Worm (Caenorhabditis elegans) whole organism, mixed stage, embryonic: Measurements from ENCODE around the gene C56G2.4.

Experiments
- M03D4.4 ChIP-seq: sonication (generic microtip); optimal IDR thresholded peaks from 2 replicates; lab custom pipeline; 2017; ENCODE audit warnings: mild to moderate bottlenecking, missing genetic modification characterization, missing compliant biosample characterization
- bed-3 ChIP-seq: fragments of 200-800 bp; sonication (Bioruptor generic); optimal IDR thresholded peaks from 3 replicates; lab custom pipeline; 2018; ENCODE audit warnings: mild to moderate bottlenecking, missing genetic modification characterization, moderate library complexity, missing compliant biosample characterization
- blmp-1 ChIP-seq: fragments of 150-350 bp; optimal IDR thresholded peaks from 2 replicates; lab custom pipeline; 2014; ENCODE audit warnings: missing biosample characterization, missing genetic modification characterization
- ceh-39 ChIP-seq: fragments of 150-350 bp; optimal IDR thresholded peaks from 2 replicates; lab custom pipeline; 2014; ENCODE audit warnings: missing biosample characterization, missing genetic modification characterization
- ceh-43 ChIP-seq: fragments of 200-800 bp; sonication (Bioruptor generic); optimal IDR thresholded peaks from 2 replicates; lab custom pipeline; 2018; ENCODE audit warnings: mild to moderate bottlenecking, missing genetic modification characterization, moderate library complexity, missing compliant biosample characterization
- ceh-83 ChIP-seq: fragments of 200-800 bp; sonication (Bioruptor generic); optimal IDR thresholded peaks from 2 replicates; lab custom pipeline; 2018; ENCODE audit warnings: mild to moderate bottlenecking, missing genetic modification characterization, missing compliant biosample characterization
- ces-1 ChIP-seq: fragments of 150-350 bp; optimal IDR thresholded peaks from 2 replicates; lab custom pipeline; 2014; ENCODE audit warnings: missing biosample characterization, missing genetic modification reagents, missing genetic modification characterization
- cnd-1 ChIP-seq: fragments of 200-800 bp; sonication (Bioruptor generic); optimal IDR thresholded peaks from 2 replicates; lab custom pipeline; 2018; ENCODE audit warnings: mild to moderate bottlenecking, missing genetic modification characterization, missing compliant biosample characterization
- drap-1 ChIP-seq: fragments of 200-800 bp; sonication (Bioruptor generic); optimal IDR thresholded peaks from 3 replicates; lab custom pipeline; 2018; ENCODE audit warnings: mild to moderate bottlenecking, missing genetic modification characterization, missing compliant biosample characterization
- elt-1 ChIP-seq: sonication (generic microtip); optimal IDR thresholded peaks from 2 replicates; lab custom pipeline; 2017; ENCODE audit warnings: missing genetic modification characterization, mild to moderate bottlenecking, missing compliant biosample characterization, antibody characterized with exemption, moderate library complexity, borderline replicate concordance; ENCODE audit not compliant: insufficient read depth
- elt-3 ChIP-seq: fragments of 150-350 bp; optimal IDR thresholded peaks from 2 replicates; lab custom pipeline; 2014; ENCODE audit warnings: missing biosample characterization, missing genetic modification characterization
- flh-1 ChIP-seq: fragments of 200-800 bp; sonication (Bioruptor generic); optimal IDR thresholded peaks from 2 replicates; lab custom pipeline; 2018; ENCODE audit warnings: mild to moderate bottlenecking, missing genetic modification characterization, moderate library complexity, missing compliant biosample characterization
- ham-2 ChIP-seq: fragments of 200-800 bp; sonication (Bioruptor generic); optimal IDR thresholded peaks from 2 replicates; lab custom pipeline; 2018; ENCODE audit warnings: mild to moderate bottlenecking, missing genetic modification characterization, missing compliant biosample characterization
- hlh-1 ChIP-seq: fragments of 150-350 bp; optimal IDR thresholded peaks from 2 replicates; lab custom pipeline; 2014; ENCODE audit warnings: missing biosample characterization, missing genetic modification reagents, missing genetic modification characterization
- lin-13 ChIP-seq: fragments of 150-350 bp; optimal IDR thresholded peaks from 2 replicates; lab custom pipeline; 2014; ENCODE audit warnings: missing biosample characterization, missing genetic modification characterization
- lsy-2 ChIP-seq: fragments of 150-350 bp; optimal IDR thresholded peaks from 2 replicates; lab custom pipeline; 2014; ENCODE audit warnings: missing biosample characterization, missing genetic modification characterization
- mab-5 ChIP-seq: fragments of 150-350 bp; optimal IDR thresholded peaks from 2 replicates; lab custom pipeline; 2014; ENCODE audit warnings: missing biosample characterization, missing genetic modification characterization
- mep-1 ChIP-seq: fragments of 150-350 bp; optimal IDR thresholded peaks from 2 replicates; lab custom pipeline; 2017; ENCODE audit warnings: missing biosample characterization, missing genetic modification reagents, missing genetic modification characterization, inconsistent platforms
- mls-2 ChIP-seq: sonication (generic microtip); optimal IDR thresholded peaks from 2 replicates; lab custom pipeline; 2016; ENCODE audit warnings: mild to moderate bottlenecking, missing genetic modification characterization, moderate library complexity, missing compliant biosample characterization
- nhr-2 ChIP-seq: fragments of 150-350 bp; optimal IDR thresholded peaks from 2 replicates; lab custom pipeline; 2014; ENCODE audit warnings: missing biosample characterization, missing genetic modification characterization
- nhr-237 ChIP-seq: fragments of 150-350 bp; optimal IDR thresholded peaks from 2 replicates; lab custom pipeline; 2014; ENCODE audit warnings: missing biosample characterization, missing genetic modification characterization
- nhr-76 ChIP-seq: sonication (generic microtip); optimal IDR thresholded peaks from 2 replicates; lab custom pipeline; 2017; ENCODE audit warnings: missing biosample characterization, missing genetic modification characterization
- pha-4 ChIP-seq: fragments of 150-350 bp; optimal IDR thresholded peaks from 2 replicates; lab custom pipeline; 2018; ENCODE audit warnings: missing biosample characterization, missing genetic modification reagents, missing genetic modification characterization
- sem-2 ChIP-seq: fragments of 200-800 bp; sonication (Bioruptor generic); optimal IDR thresholded peaks from 2 replicates; lab custom pipeline; 2018; ENCODE audit warnings: mild to moderate bottlenecking, missing genetic modification characterization, missing compliant biosample characterization
- snpc-4 ChIP-seq: fragments of 150-350 bp; optimal IDR thresholded peaks from 2 replicates; lab custom pipeline; 2014; ENCODE audit warnings: missing biosample characterization, missing genetic modification characterization
- sptf-1 ChIP-seq: sonication (generic microtip); optimal IDR thresholded peaks from 2 replicates; lab custom pipeline; 2017; ENCODE audit warnings: mild to moderate bottlenecking, missing genetic modification characterization, moderate library complexity, missing compliant biosample characterization
- unc-120 ChIP-seq: sonication (generic microtip); optimal IDR thresholded peaks from 2 replicates; lab custom pipeline; 2017; ENCODE audit warnings: missing genetic modification characterization, missing compliant biosample characterization; ENCODE audit not compliant: poor library complexity, severe bottlenecking
- unc-39 ChIP-seq: fragments of 150-350 bp; optimal IDR thresholded peaks from 2 replicates; lab custom pipeline; 2014; ENCODE audit warnings: missing biosample characterization, missing genetic modification characterization
- zip-8 ChIP-seq: fragments of 150-350 bp; optimal IDR thresholded peaks from 2 replicates; lab custom pipeline; 2014; ENCODE audit warnings: missing biosample characterization, missing genetic modification characterization
- ztf-11 ChIP-seq: fragments of 150-350 bp; optimal IDR thresholded peaks from 2 replicates; lab custom pipeline; 2014; ENCODE audit warnings: missing biosample characterization, missing genetic modification characterization

C56G2.4 gene

ce11 chrIII:6350424-6350823 lies 18.9 kb downstream of the C56G2.4 start:
- TF ChIP-seq pha-4 (tag; lab: Kevin White, UChicago) (no peak), unc-120 (tag; lab: Kevin White, UChicago) (no peak), ceh-43 (GFP tag; lab: Kevin White, UChicago) (no peak)

ce11 chrIII:6351438-6351837 lies 19.9 kb downstream of the C56G2.4 start:
- TF ChIP-seq elt-3 (no peak), hlh-1 (tag; lab: Kevin White, UChicago) (no peak), ztf-11 (tag; lab: Kevin White, UChicago) (no peak), ceh-39 (tag; lab: Kevin White, UChicago) (no peak), lsy-2 (tag; lab: Kevin White, UChicago) (no peak), nhr-237 (tag; lab: Kevin White, UChicago) (no peak), drap-1 (no peak), flh-1 (GFP tag; lab: Kevin White, UChicago) (no peak)

ce11 chrIII:6352459-6352858 lies 20.9 kb downstream of the C56G2.4 start:
- TF ChIP-seq bed-3 (GFP tag; lab: Kevin White, UChicago) (no peak), mls-2 (no peak), ces-1 (GFP tag; lab: Kevin White, UChicago) (no peak), elt-3 (no peak), ceh-43 (GFP tag; lab: Kevin White, UChicago) (no peak), mep-1 (tag; lab: Kevin White, UChicago) (no peak), nhr-237 (tag; lab: Kevin White, UChicago) (no peak), M03D4.4 (no peak), lsy-2 (tag; lab: Kevin White, UChicago) (no peak), hlh-1 (tag; lab: Kevin White, UChicago) (no peak), unc-39 (tag; lab: Kevin White, UChicago) (no peak), nhr-76 (tag; lab: Kevin White, UChicago) (no peak)

ce11 chrIII:6353084-6353483 lies 21.6 kb downstream of the C56G2.4 start, which contains the start of gene akap-1:
Gene akap-1 (plus strand): TSS chrIII:6353384.
- TF ChIP-seq sptf-1 (tag; lab: Kevin White, UChicago), result no peak
- no peak for TF ChIP-seq snpc-4 (tag; lab: Kevin White, UChicago)
- no peak for TF ChIP-seq mep-1 (tag; lab: Kevin White, UChicago)
- TF ChIP-seq M03D4.4, result no peak
- TF ChIP-seq lsy-2 (tag; lab: Kevin White, UChicago), result no peak
- TF ChIP-seq ztf-11 (tag; lab: Kevin White, UChicago), result no peak
- no peak for TF ChIP-seq ces-1 (GFP tag; lab: Kevin White, UChicago)
- TF ChIP-seq elt-3, result no peak
- TF ChIP-seq flh-1 (GFP tag; lab: Kevin White, UChicago), result no peak
- no peak for TF ChIP-seq ham-2
- TF ChIP-seq nhr-237 (tag; lab: Kevin White, UChicago), result no peak
- no peak for TF ChIP-seq lin-13
- TF ChIP-seq zip-8 (tag; lab: Kevin White, UChicago), result no peak
- TF ChIP-seq nhr-2, result no peak
- TF ChIP-seq elt-1, result no peak
- no peak for TF ChIP-seq bed-3 (GFP tag; lab: Kevin White, UChicago)
- no peak for TF ChIP-seq sem-2 (GFP tag; lab: Kevin White, UChicago)
- no peak for TF ChIP-seq ceh-83 (GFP tag; lab: Kevin White, UChicago)
- TF ChIP-seq hlh-1 (tag; lab: Kevin White, UChicago), result no peak
- no peak for TF ChIP-seq mls-2

- TF ChIP-seq ceh-83 (GFP tag; lab: Kevin White, UChicago), result no peak
- TF ChIP-seq M03D4.4, result no peak
- no peak for TF ChIP-seq mls-2
- no peak for TF ChIP-seq ceh-43 (GFP tag; lab: Kevin White, UChicago)
- TF ChIP-seq, all 35 proteins: peak for 0
These were observed 23.8 kb downstream of the C56G2.4 start for ce11 chrIII:6355359-6355758.

- TF ChIP-seq mep-1 (tag; lab: Kevin White, UChicago), result no peak
- TF ChIP-seq ceh-83 (GFP tag; lab: Kevin White, UChicago), result no peak
- no peak for TF ChIP-seq elt-3
- no peak for TF ChIP-seq sptf-1 (tag; lab: Kevin White, UChicago)
- TF ChIP-seq mab-5 (tag; lab: Kevin White, UChicago), result no peak
- TF ChIP-seq unc-120 (tag; lab: Kevin White, UChicago), result no peak
- no peak for TF ChIP-seq blmp-1 (tag; lab: Kevin White, UChicago)
- TF ChIP-seq drap-1, result no peak
- TF ChIP-seq lsy-2 (tag; lab: Kevin White, UChicago), result no peak
- TF ChIP-seq cnd-1 (tag; lab: Kevin White, UChicago), result no peak
- no peak for TF ChIP-seq nhr-2
These were observed 24.5 kb downstream of the C56G2.4 start for ce11 chrIII:6356007-6356406.
